Worm (Caenorhabditis elegans) whole organism, L3 larva: ENCODE data around the gene col-145.

Experiments
- ZK546.5 ChIP-seq: sonication (generic microtip); optimal IDR thresholded peaks from 2 replicates; lab custom pipeline; 2017; ENCODE audit warnings: missing biosample characterization, missing genetic modification characterization
- ama-1 ChIP-seq: fragments of 150-350 bp; optimal IDR thresholded peaks from 2 replicates; lab custom pipeline; 2018
- ceh-28 ChIP-seq: fragments of 150-350 bp; optimal IDR thresholded peaks from 2 replicates; lab custom pipeline; 2014; ENCODE audit warnings: missing biosample characterization, missing genetic modification reagents, missing genetic modification characterization
- fos-1 ChIP-seq: fragments of 150-350 bp; optimal IDR thresholded peaks from 2 replicates; lab custom pipeline; 2014; ENCODE audit warnings: missing biosample characterization, missing genetic modification characterization
- lin-39 ChIP-seq: fragments of 150-350 bp; optimal IDR thresholded peaks from 2 replicates; lab custom pipeline; 2018; ENCODE audit warnings: missing biosample characterization, missing genetic modification reagents, missing genetic modification characterization
- skn-1 ChIP-seq: fragments of 150-350 bp; optimal IDR thresholded peaks from 2 replicates; lab custom pipeline; 2014; ENCODE audit warnings: missing biosample characterization, missing genetic modification characterization
- snpc-4 ChIP-seq: fragments of 150-350 bp; optimal IDR thresholded peaks from 2 replicates; lab custom pipeline; 2014; ENCODE audit warnings: missing biosample characterization, missing genetic modification characterization
- tbx-2 ChIP-seq: sonication (generic microtip); optimal IDR thresholded peaks from 2 replicates; lab custom pipeline; 2016; ENCODE audit warnings: mild to moderate bottlenecking, missing genetic modification characterization, missing compliant biosample characterization
- unc-62 ChIP-seq: fragments of 150-350 bp; sonication (generic microtip); optimal IDR thresholded peaks from 4 replicates; lab custom pipeline; 2014; ENCODE audit warnings: missing biosample characterization, missing genetic modification reagents, missing genetic modification characterization
- ztf-4 ChIP-seq: fragments of 150-350 bp; optimal IDR thresholded peaks from 2 replicates; lab custom pipeline; 2014; ENCODE audit warnings: missing biosample characterization, missing genetic modification characterization

DNA sequence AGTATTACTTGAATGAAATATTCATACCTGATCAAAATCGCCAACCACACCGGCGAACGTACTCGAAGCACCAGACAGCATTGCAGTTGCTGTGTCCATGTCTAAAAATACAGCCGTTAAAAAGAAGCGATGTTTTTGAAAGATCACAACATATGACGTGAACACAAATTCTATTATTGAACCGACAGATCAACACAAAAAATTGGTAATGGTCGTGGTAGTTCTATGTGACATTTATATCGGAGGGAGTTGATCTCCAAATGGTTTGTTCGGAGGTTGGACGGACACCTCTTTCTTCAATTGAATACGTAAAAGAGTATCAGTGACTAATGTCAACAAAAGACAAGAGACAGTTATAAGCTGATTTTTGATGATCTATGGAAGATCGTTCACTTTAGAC is 21.5 kb downstream of the col-145 start, which contains the start of gene pitr-3:
- TF ChIP-seq ZK546.5 (tag; lab: Kevin White, UChicago) (no peak), tbx-2 (no peak), unc-62 (GFP tag; lab: Kevin White, UChicago) (no peak), ztf-4 (tag; lab: Kevin White, UChicago) (no peak), fos-1 (no peak), skn-1 (tag; lab: Kevin White, UChicago) (no peak), lin-39 (tag; lab: Kevin White, UChicago) (no peak), snpc-4 (tag; lab: Kevin White, UChicago) (no peak), ceh-28 (no peak), ama-1 (lab: Kevin White, UChicago) (no peak)
